Fruit fly (Drosophila melanogaster): ENCODE measurements around the gene Vps33B.
A peak's percentile ranks its signal among the peaks of the same experiment; 100 is the strongest.

The Vps33B gene

dm6 chr3R:25482463-25483173 lies 9.3 kb downstream of the Vps33B start, which contains the start of the genes XNP, CG42488 and CG5116 (continued):
- TF ChIP-seq CG2889 (GFP tag; IDR thresholded peaks at IDR 0.05) (no peak), Hey (tag; optimal IDR thresholded peaks at IDR 0.05) (no peak), Antp (GFP tag; optimal IDR thresholded peaks at IDR 0.05) (no peak), Bgb (GFP tag; IDR thresholded peaks at IDR 0.05; ENCODE audit: partially characterized antibody) (peak; percentile 97), CG12155 (GFP tag; optimal IDR thresholded peaks at IDR 0.05) (peak; percentile 49), org-1 (GFP tag; optimal IDR thresholded peaks at IDR 0.05) (no peak), lbe (GFP tag; optimal IDR thresholded peaks at IDR 0.05) (peak; percentile 53), fd64A (GFP tag; optimal IDR thresholded peaks at IDR 0.05) (no peak), insv (GFP tag; optimal IDR thresholded peaks at IDR 0.05) (peak in 1 of 2 experiments; percentile 63), chm (GFP tag; IDR thresholded peaks at IDR 0.05) (no peak), Adf1 (GFP tag; IDR thresholded peaks at IDR 0.05) (peak; percentile 27; the same call in 1 of the 2 replicates), CG8944 (GFP tag; optimal IDR thresholded peaks at IDR 0.05) (no peak), CG3995 (GFP tag; optimal IDR thresholded peaks at IDR 0.05) (no peak), slbo (GFP tag; IDR thresholded peaks at IDR 0.05) (peak; percentile 82), CG3838 (GFP tag; optimal IDR thresholded peaks at IDR 0.05) (no peak), kay (GFP tag; optimal IDR thresholded peaks at IDR 0.05) (peak; percentile 70), CG10654 (GFP tag; optimal IDR thresholded peaks at IDR 0.05) (peak; percentile 44), scrt (GFP tag; optimal IDR thresholded peaks at IDR 0.05) (peak; percentile 43), CG13123 (GFP tag; optimal IDR thresholded peaks at IDR 0.05) (peak; percentile 31), lola (GFP tag; optimal IDR thresholded peaks at IDR 0.05) (peak in 1 of 3 experiments; percentile 54), B-H1 (GFP tag; IDR thresholded peaks at IDR 0.05) (no peak), Dll (GFP tag; IDR thresholded peaks at IDR 0.05; ENCODE audit: partially characterized antibody) (peak; percentile 100), Dref (GFP tag; IDR thresholded peaks at IDR 0.05) (peak; percentile 79), HmgD (GFP tag; optimal IDR thresholded peaks at IDR 0.05) (peak; percentile 3), CG1602 (GFP tag; optimal IDR thresholded peaks at IDR 0.05) (peak; percentile 26), Lpt (GFP tag; optimal IDR thresholded peaks at IDR 0.05) (no peak), jing (GFP tag; optimal IDR thresholded peaks at IDR 0.05) (no peak), Kr (GFP tag; optimal IDR thresholded peaks at IDR 0.05) (no peak), mirr (GFP tag; optimal IDR thresholded peaks at IDR 0.05) (peak; percentile 38), CG6683 (GFP tag; optimal IDR thresholded peaks at IDR 0.05) (no peak), ssp (GFP tag; IDR thresholded peaks at IDR 0.05) (0 out of 2 replicates have a peak, but pooled peaks have one; percentile 46), CG8089 (GFP tag; optimal IDR thresholded peaks at IDR 0.05) (no peak), Vsx1 (GFP tag; optimal IDR thresholded peaks at IDR 0.05) (peak; percentile 86), Atf3 (GFP tag; optimal IDR thresholded peaks at IDR 0.05) (no peak), jumu (GFP tag; optimal IDR thresholded peaks at IDR 0.05) (peak; percentile 5), bbx (GFP tag; IDR thresholded peaks at IDR 0.05; ENCODE audit: partially characterized antibody) (peak; percentile 94), dimm (GFP tag; IDR thresholded peaks at IDR 0.05) (no peak), lab (GFP tag; optimal IDR thresholded peaks at IDR 0.05) (no peak), CG6254 (GFP tag; optimal IDR thresholded peaks at IDR 0.05) (no peak), oc (tag; optimal IDR thresholded peaks at IDR 0.05) (no peak), Hsf (GFP tag; optimal IDR thresholded peaks at IDR 0.05) (peak; percentile 56), CG11456 (GFP tag; IDR thresholded peaks at IDR 0.05) (peak; percentile 65; the same call in 1 of the 3 replicates), pros (GFP tag; optimal IDR thresholded peaks at IDR 0.05) (no peak), zfh1 (GFP tag; IDR thresholded peaks at IDR 0.05) (0 out of 3 replicates have a peak, but pooled peaks have one; percentile 38), caup (GFP tag; optimal IDR thresholded peaks at IDR 0.05; ENCODE audit: severe bottlenecking) (peak; percentile 31), CG10565 (GFP tag; optimal IDR thresholded peaks at IDR 0.05) (no peak), Atf-2 (GFP tag; optimal IDR thresholded peaks at IDR 0.05) (no peak), CG33213 (GFP tag; optimal IDR thresholded peaks at IDR 0.05) (peak; percentile 34), her (GFP tag; optimal IDR thresholded peaks at IDR 0.05) (no peak), CG9797 (GFP tag; optimal IDR thresholded peaks at IDR 0.05) (peak; percentile 49)
